Worm (Caenorhabditis elegans) whole organism, mixed stage, embryonic: ENCODE results near the gene C26B2.8.
A peak's percentile ranks its signal among the peaks of the same experiment; 100 is the strongest.

Source experiments
- M03D4.4 ChIP-seq: sonication (generic microtip); optimal IDR thresholded peaks from 2 replicates; lab custom pipeline; 2017; ENCODE audit warnings: mild to moderate bottlenecking, missing genetic modification characterization, missing compliant biosample characterization
- bed-3 ChIP-seq: fragments of 200-800 bp; sonication (Bioruptor generic); optimal IDR thresholded peaks from 3 replicates; lab custom pipeline; 2018; ENCODE audit warnings: mild to moderate bottlenecking, missing genetic modification characterization, moderate library complexity, missing compliant biosample characterization
- blmp-1 ChIP-seq: fragments of 150-350 bp; optimal IDR thresholded peaks from 2 replicates; lab custom pipeline; 2014; ENCODE audit warnings: missing biosample characterization, missing genetic modification characterization
- ceh-39 ChIP-seq: fragments of 150-350 bp; optimal IDR thresholded peaks from 2 replicates; lab custom pipeline; 2014; ENCODE audit warnings: missing biosample characterization, missing genetic modification characterization
- ceh-43 ChIP-seq: fragments of 200-800 bp; sonication (Bioruptor generic); optimal IDR thresholded peaks from 2 replicates; lab custom pipeline; 2018; ENCODE audit warnings: mild to moderate bottlenecking, missing genetic modification characterization, moderate library complexity, missing compliant biosample characterization
- ceh-83 ChIP-seq: fragments of 200-800 bp; sonication (Bioruptor generic); optimal IDR thresholded peaks from 2 replicates; lab custom pipeline; 2018; ENCODE audit warnings: mild to moderate bottlenecking, missing genetic modification characterization, missing compliant biosample characterization
- ces-1 ChIP-seq: fragments of 150-350 bp; optimal IDR thresholded peaks from 2 replicates; lab custom pipeline; 2014; ENCODE audit warnings: missing biosample characterization, missing genetic modification reagents, missing genetic modification characterization
- cnd-1 ChIP-seq: fragments of 200-800 bp; sonication (Bioruptor generic); optimal IDR thresholded peaks from 2 replicates; lab custom pipeline; 2018; ENCODE audit warnings: mild to moderate bottlenecking, missing genetic modification characterization, missing compliant biosample characterization
- drap-1 ChIP-seq: fragments of 200-800 bp; sonication (Bioruptor generic); optimal IDR thresholded peaks from 3 replicates; lab custom pipeline; 2018; ENCODE audit warnings: mild to moderate bottlenecking, missing genetic modification characterization, missing compliant biosample characterization
- elt-1 ChIP-seq: sonication (generic microtip); optimal IDR thresholded peaks from 2 replicates; lab custom pipeline; 2017; ENCODE audit warnings: missing genetic modification characterization, mild to moderate bottlenecking, missing compliant biosample characterization, antibody characterized with exemption, moderate library complexity, borderline replicate concordance; ENCODE audit not compliant: insufficient read depth
- elt-3 ChIP-seq: fragments of 150-350 bp; optimal IDR thresholded peaks from 2 replicates; lab custom pipeline; 2014; ENCODE audit warnings: missing biosample characterization, missing genetic modification characterization
- flh-1 ChIP-seq: fragments of 200-800 bp; sonication (Bioruptor generic); optimal IDR thresholded peaks from 2 replicates; lab custom pipeline; 2018; ENCODE audit warnings: mild to moderate bottlenecking, missing genetic modification characterization, moderate library complexity, missing compliant biosample characterization
- ham-2 ChIP-seq: fragments of 200-800 bp; sonication (Bioruptor generic); optimal IDR thresholded peaks from 2 replicates; lab custom pipeline; 2018; ENCODE audit warnings: mild to moderate bottlenecking, missing genetic modification characterization, missing compliant biosample characterization
- lin-13 ChIP-seq: fragments of 150-350 bp; optimal IDR thresholded peaks from 2 replicates; lab custom pipeline; 2014; ENCODE audit warnings: missing biosample characterization, missing genetic modification characterization
- lsy-2 ChIP-seq: fragments of 150-350 bp; optimal IDR thresholded peaks from 2 replicates; lab custom pipeline; 2014; ENCODE audit warnings: missing biosample characterization, missing genetic modification characterization
- mab-5 ChIP-seq: fragments of 150-350 bp; optimal IDR thresholded peaks from 2 replicates; lab custom pipeline; 2014; ENCODE audit warnings: missing biosample characterization, missing genetic modification characterization
- mep-1 ChIP-seq: fragments of 150-350 bp; optimal IDR thresholded peaks from 2 replicates; lab custom pipeline; 2017; ENCODE audit warnings: missing biosample characterization, missing genetic modification reagents, missing genetic modification characterization, inconsistent platforms
- mls-2 ChIP-seq: sonication (generic microtip); optimal IDR thresholded peaks from 2 replicates; lab custom pipeline; 2016; ENCODE audit warnings: mild to moderate bottlenecking, missing genetic modification characterization, moderate library complexity, missing compliant biosample characterization
- nhr-12 ChIP-seq: fragments of 150-350 bp; optimal IDR thresholded peaks from 2 replicates; lab custom pipeline; 2014; ENCODE audit warnings: missing biosample characterization, missing genetic modification characterization
- nhr-2 ChIP-seq: fragments of 150-350 bp; optimal IDR thresholded peaks from 2 replicates; lab custom pipeline; 2014; ENCODE audit warnings: missing biosample characterization, missing genetic modification characterization
- nhr-237 ChIP-seq: fragments of 150-350 bp; optimal IDR thresholded peaks from 2 replicates; lab custom pipeline; 2014; ENCODE audit warnings: missing biosample characterization, missing genetic modification characterization
- nhr-76 ChIP-seq: sonication (generic microtip); optimal IDR thresholded peaks from 2 replicates; lab custom pipeline; 2017; ENCODE audit warnings: missing biosample characterization, missing genetic modification characterization
- pha-4 ChIP-seq: fragments of 150-350 bp; optimal IDR thresholded peaks from 2 replicates; lab custom pipeline; 2018; ENCODE audit warnings: missing biosample characterization, missing genetic modification reagents, missing genetic modification characterization
- snpc-4 ChIP-seq: fragments of 150-350 bp; optimal IDR thresholded peaks from 2 replicates; lab custom pipeline; 2014; ENCODE audit warnings: missing biosample characterization, missing genetic modification characterization
- sptf-1 ChIP-seq: sonication (generic microtip); optimal IDR thresholded peaks from 2 replicates; lab custom pipeline; 2017; ENCODE audit warnings: mild to moderate bottlenecking, missing genetic modification characterization, moderate library complexity, missing compliant biosample characterization
- tbx-8 ChIP-seq: fragments of 200-800 bp; sonication (Bioruptor generic); optimal IDR thresholded peaks from 2 replicates; lab custom pipeline; 2018; ENCODE audit warnings: mild to moderate bottlenecking, missing genetic modification characterization, moderate library complexity, missing compliant biosample characterization
- unc-120 ChIP-seq: sonication (generic microtip); optimal IDR thresholded peaks from 2 replicates; lab custom pipeline; 2017; ENCODE audit warnings: missing genetic modification characterization, missing compliant biosample characterization; ENCODE audit not compliant: poor library complexity, severe bottlenecking
- unc-39 ChIP-seq: fragments of 150-350 bp; optimal IDR thresholded peaks from 2 replicates; lab custom pipeline; 2014; ENCODE audit warnings: missing biosample characterization, missing genetic modification characterization
- unc-62 ChIP-seq: fragments of 150-350 bp; optimal IDR thresholded peaks from 2 replicates; lab custom pipeline; 2014; ENCODE audit warnings: missing biosample characterization, missing genetic modification reagents, missing genetic modification characterization
- zip-8 ChIP-seq: fragments of 150-350 bp; optimal IDR thresholded peaks from 2 replicates; lab custom pipeline; 2014; ENCODE audit warnings: missing biosample characterization, missing genetic modification characterization

C26B2.8 gene

ce11 chrIV:8040610-8041317 is 26.8 kb downstream of the C26B2.8 start:
- no peak for TF ChIP-seq mls-2 (tag; lab: Kevin White, UChicago)
- peak; percentile 84 for TF ChIP-seq ces-1 (GFP tag; lab: Kevin White, UChicago)
- TF ChIP-seq drap-1 (GFP tag; lab: Kevin White, UChicago), result no peak
- no peak for TF ChIP-seq blmp-1 (tag; lab: Kevin White, UChicago)
- TF ChIP-seq ham-2 (GFP tag; lab: Kevin White, UChicago), result no peak
- TF ChIP-seq ceh-43, result no peak
- TF ChIP-seq unc-62, result no peak

- TF ChIP-seq pha-4 (tag; lab: Kevin White, UChicago), result no peak
- TF ChIP-seq lin-13, result no peak
- no peak for TF ChIP-seq drap-1 (GFP tag; lab: Kevin White, UChicago)
- TF ChIP-seq ceh-43, result no peak
- no peak for TF ChIP-seq snpc-4 (tag; lab: Kevin White, UChicago)
- no peak for TF ChIP-seq ceh-39 (tag; lab: Kevin White, UChicago)
- no peak for TF ChIP-seq lsy-2 (tag; lab: Kevin White, UChicago)
- no peak for TF ChIP-seq zip-8
- no peak for TF ChIP-seq sptf-1
- TF ChIP-seq mep-1 (tag; lab: Kevin White, UChicago), result no peak
- no peak for TF ChIP-seq nhr-2 (tag; lab: Kevin White, UChicago)
- no peak for TF ChIP-seq tbx-8 (GFP tag; lab: Kevin White, UChicago)
- no peak for TF ChIP-seq flh-1
- TF ChIP-seq mls-2 (tag; lab: Kevin White, UChicago), result no peak
- no peak for TF ChIP-seq ham-2 (GFP tag; lab: Kevin White, UChicago)
- no peak for TF ChIP-seq ceh-83 (GFP tag; lab: Kevin White, UChicago)
- TF ChIP-seq cnd-1 (tag; lab: Kevin White, UChicago), result no peak
- TF ChIP-seq M03D4.4 (tag; lab: Kevin White, UChicago), result no peak
- no peak for TF ChIP-seq nhr-76 (tag; lab: Kevin White, UChicago)
- no peak for TF ChIP-seq mab-5 (tag; lab: Kevin White, UChicago)
Observed at ce11 chrIV:8042005-8042404, 28.1 kb downstream of the C26B2.8 start.

ce11 chrIV:8042897-8043296 is 28.9 kb downstream of the C26B2.8 start:
- TF ChIP-seq ham-2 (GFP tag; lab: Kevin White, UChicago) (no peak), drap-1 (GFP tag; lab: Kevin White, UChicago) (no peak), elt-3 (no peak), blmp-1 (tag; lab: Kevin White, UChicago) (no peak), nhr-76 (tag; lab: Kevin White, UChicago) (no peak), lin-13 (no peak), pha-4 (tag; lab: Kevin White, UChicago) (no peak), zip-8 (no peak), sptf-1 (no peak), unc-62 (no peak), ceh-43 (no peak), M03D4.4 (tag; lab: Kevin White, UChicago) (no peak), bed-3 (GFP tag; lab: Kevin White, UChicago) (no peak), ceh-39 (tag; lab: Kevin White, UChicago) (no peak), nhr-2 (tag; lab: Kevin White, UChicago) (no peak), unc-120 (no peak), cnd-1 (tag; lab: Kevin White, UChicago) (no peak), nhr-237 (tag; lab: Kevin White, UChicago) (no peak), mep-1 (tag; lab: Kevin White, UChicago) (no peak), lsy-2 (tag; lab: Kevin White, UChicago) (no peak)

- TF ChIP-seq nhr-76 (tag; lab: Kevin White, UChicago), result no peak
- TF ChIP-seq nhr-2 (tag; lab: Kevin White, UChicago), result no peak
- no peak for TF ChIP-seq unc-39
- TF ChIP-seq tbx-8 (GFP tag; lab: Kevin White, UChicago), result no peak
Observed at ce11 chrIV:8043722-8044121, 29.8 kb downstream of the C26B2.8 start.

ce11 chrIV:8044574-8044973 is 30.6 kb downstream of the C26B2.8 start, which contains the start of gene nhr-258:
Gene nhr-258, plus strand, starts transcription at chrIV:8044938.
- no peak for TF ChIP-seq M03D4.4 (tag; lab: Kevin White, UChicago)
- no peak for TF ChIP-seq ceh-39 (tag; lab: Kevin White, UChicago)
- no peak for TF ChIP-seq sptf-1
- TF ChIP-seq ceh-43, result no peak
- TF ChIP-seq flh-1, result no peak
- TF ChIP-seq nhr-237 (tag; lab: Kevin White, UChicago), result no peak
- no peak for TF ChIP-seq mls-2 (tag; lab: Kevin White, UChicago)
- TF ChIP-seq elt-3, result no peak
- no peak for TF ChIP-seq nhr-12 (tag; lab: Kevin White, UChicago)
- TF ChIP-seq snpc-4 (tag; lab: Kevin White, UChicago), result no peak
- no peak for TF ChIP-seq mep-1 (tag; lab: Kevin White, UChicago)
- TF ChIP-seq cnd-1 (tag; lab: Kevin White, UChicago), result no peak
- TF ChIP-seq ham-2 (GFP tag; lab: Kevin White, UChicago), result no peak
- TF ChIP-seq nhr-2 (tag; lab: Kevin White, UChicago), result no peak
- TF ChIP-seq unc-120, result no peak
- no peak for TF ChIP-seq ces-1 (GFP tag; lab: Kevin White, UChicago)
- no peak for TF ChIP-seq bed-3 (GFP tag; lab: Kevin White, UChicago)
- no peak for TF ChIP-seq elt-1 (tag; lab: Kevin White, UChicago)
- no peak for TF ChIP-seq mab-5 (tag; lab: Kevin White, UChicago)
- no peak for TF ChIP-seq unc-39
